Worm (Caenorhabditis elegans): ENCODE results near the gene suf-1.

DNA sequence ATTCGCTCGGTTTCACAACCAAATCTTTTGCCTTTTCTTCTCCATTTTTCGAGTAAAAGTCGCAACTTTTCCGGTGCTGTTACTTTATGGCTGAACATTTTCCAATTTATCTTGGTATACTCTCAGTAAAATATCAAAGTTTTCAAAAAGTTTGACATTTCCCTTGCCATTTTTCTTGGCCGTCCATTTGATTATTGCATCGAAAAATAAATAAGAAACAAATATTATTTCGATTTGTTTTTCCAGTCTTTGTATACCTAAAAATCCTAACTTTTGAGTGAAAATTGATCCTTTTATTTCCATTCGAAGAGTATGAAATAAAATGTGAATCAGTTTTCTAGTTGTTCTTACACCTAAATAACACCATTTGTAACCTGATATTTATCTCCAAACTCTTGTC lies 42.8 kb downstream of the suf-1 start:
- no peak for TF ChIP-seq blmp-1 (tag; optimal IDR thresholded peaks at IDR 0.05)
- no peak for TF ChIP-seq unc-39 (tag; optimal IDR thresholded peaks at IDR 0.05)
- TF ChIP-seq ztf-11 (tag; optimal IDR thresholded peaks at IDR 0.05) = no peak
- TF ChIP-seq elt-1 (tag; optimal IDR thresholded peaks at IDR 0.05; ENCODE audit: borderline replicate concordance, insufficient read depth) = no peak
- TF ChIP-seq snpc-4 (tag; optimal IDR thresholded peaks at IDR 0.05) = no peak
- TF ChIP-seq ces-1 (GFP tag; optimal IDR thresholded peaks at IDR 0.05) = no peak
- no peak for TF ChIP-seq nhr-2 (tag; optimal IDR thresholded peaks at IDR 0.05)
- no peak for TF ChIP-seq lin-13 (tag; optimal IDR thresholded peaks at IDR 0.05)
